Fruit fly (Drosophila melanogaster): ENCODE results near the gene CG5850.

dm6 chr2L:9949178-9950062 lies 14.3 kb downstream of the CG5850 start:
- TF ChIP-seq EcR (GFP tag; optimal IDR thresholded peaks at IDR 0.05) = no peak
- TF ChIP-seq pan (optimal IDR thresholded peaks at IDR 0.05) = no peak
- TF ChIP-seq CG8478 (optimal IDR thresholded peaks at IDR 0.05) = no peak
- no peak for TF ChIP-seq usp (GFP tag; optimal IDR thresholded peaks at IDR 0.05)
- TF ChIP-seq Dll (optimal IDR thresholded peaks at IDR 0.05) = no peak
- TF ChIP-seq psq (optimal IDR thresholded peaks at IDR 0.05) = no peak

Measured in whole organism.